Worm (Caenorhabditis elegans) whole organism, midembryonic: ENCODE results near the gene sas-6.

Experiments used
- T22C8.4 ChIP-seq: fragments of 200-800 bp; sonication (Bioruptor generic); IDR thresholded peaks from 2 replicates; pipeline ENCODE4 v1.3.6; 2022; ENCODE audit warnings: missing genetic modification characterization, missing compliant biosample characterization
- cog-1 ChIP-seq: sonication (generic microtip); optimal IDR thresholded peaks from 2 replicates; lab custom pipeline; 2016; ENCODE audit warnings: missing genetic modification characterization, missing compliant biosample characterization
- flt-1 ChIP-seq: fragments of 200-800 bp; sonication (Bioruptor generic); IDR thresholded peaks from 2 replicates; pipeline ENCODE4 v1.3.6; 2022; ENCODE audit warnings: missing genetic modification characterization, missing compliant biosample characterization
- klf-2 ChIP-seq: fragments of 200-800 bp; sonication (Bioruptor generic); conservative IDR thresholded peaks from 2 replicates; pipeline ENCODE4 v1.3.6; 2022; ENCODE audit warnings: missing genetic modification reagents, missing genetic modification characterization, missing compliant biosample characterization
- med-1 ChIP-seq: sonication (generic microtip); optimal IDR thresholded peaks from 2 replicates; lab custom pipeline; 2017; ENCODE audit warnings: missing genetic modification characterization, mild to moderate bottlenecking, missing compliant biosample characterization, antibody characterized with exemption, missing genetic modification reagents; ENCODE audit not compliant: insufficient read depth
- ref-1 ChIP-seq: fragments of 200-800 bp; sonication (Bioruptor generic); conservative IDR thresholded peaks from 2 replicates; pipeline ENCODE4 v1.3.6; 2022; ENCODE audit warnings: missing genetic modification reagents, missing genetic modification characterization, missing compliant biosample characterization
- tab-1 ChIP-seq: fragments of 200-800 bp; sonication (Bioruptor generic); IDR thresholded peaks from 2 replicates; pipeline ENCODE4 v1.3.6; 2022; ENCODE audit warnings: missing genetic modification characterization, missing compliant biosample characterization
- ztf-23 ChIP-seq: fragments of 200-800 bp; sonication (Bioruptor generic); IDR thresholded peaks from 2 replicates; pipeline ENCODE4 v1.3.6; 2022; ENCODE audit warnings: missing genetic modification reagents, missing genetic modification characterization, missing compliant biosample characterization
- ztf-29 ChIP-seq: fragments of 200-800 bp; sonication (Bioruptor generic); IDR thresholded peaks from 2 replicates; pipeline ENCODE4 v1.3.6; 2022; ENCODE audit warnings: missing genetic modification reagents, missing genetic modification characterization, missing compliant biosample characterization

The sas-6 gene

ce11 chrIV:13776115-13776514 is 12.4 kb downstream of the sas-6 start, which contains the start of gene Y45F10D.16:
TSS of gene Y45F10D.16 (plus strand) at chrIV:13776415.
- TF ChIP-seq cog-1 (tag; lab: Kevin White, UChicago) (no peak), tab-1 (GFP tag; lab: Robert Waterston, UW) (no peak), flt-1 (GFP tag; lab: Robert Waterston, UW) (no peak), ztf-29 (GFP tag; lab: Robert Waterston, UW) (no peak), T22C8.4 (GFP tag; lab: Robert Waterston, UW) (no peak), ztf-23 (GFP tag; lab: Robert Waterston, UW) (no peak)

ce11 chrIV:13774578-13774977 is 14.0 kb downstream of the sas-6 start, which contains the start of gene Y45F10D.2:
TSS of gene Y45F10D.2 (minus strand) at chrIV:13774678.
- TF ChIP-seq klf-2 (no peak), ref-1 (GFP tag; lab: Robert Waterston, UW) (no peak), ztf-23 (GFP tag; lab: Robert Waterston, UW) (no peak), cog-1 (tag; lab: Kevin White, UChicago) (no peak), med-1 (no peak), flt-1 (GFP tag; lab: Robert Waterston, UW) (no peak), T22C8.4 (GFP tag; lab: Robert Waterston, UW) (no peak), tab-1 (GFP tag; lab: Robert Waterston, UW) (no peak), ztf-29 (GFP tag; lab: Robert Waterston, UW) (no peak)

- TF ChIP-seq flt-1 (GFP tag; lab: Robert Waterston, UW): no peak
- no peak for TF ChIP-seq klf-2
- TF ChIP-seq ref-1 (GFP tag; lab: Robert Waterston, UW): no peak
- TF ChIP-seq tab-1 (GFP tag; lab: Robert Waterston, UW): no peak
- TF ChIP-seq cog-1 (tag; lab: Kevin White, UChicago): no peak
- no peak for TF ChIP-seq T22C8.4 (GFP tag; lab: Robert Waterston, UW)
- no peak for TF ChIP-seq ztf-29 (GFP tag; lab: Robert Waterston, UW)
- no peak for TF ChIP-seq med-1
- TF ChIP-seq ztf-23 (GFP tag; lab: Robert Waterston, UW): no peak
These were observed 23.8 kb downstream of the sas-6 start for ce11 chrIV:13764708-13765107.

ce11 chrIV:13763449-13763848 is 25.1 kb downstream of the sas-6 start:
- TF ChIP-seq ztf-23 (GFP tag; lab: Robert Waterston, UW): no peak
- TF ChIP-seq ztf-29 (GFP tag; lab: Robert Waterston, UW): no peak
- TF ChIP-seq cog-1 (tag; lab: Kevin White, UChicago): no peak
- TF ChIP-seq tab-1 (GFP tag; lab: Robert Waterston, UW): no peak
- no peak for TF ChIP-seq flt-1 (GFP tag; lab: Robert Waterston, UW)
- no peak for TF ChIP-seq ref-1 (GFP tag; lab: Robert Waterston, UW)

- no peak for TF ChIP-seq med-1
These were observed 32.9 kb downstream of the sas-6 start for ce11 chrIV:13755619-13756018.

- TF ChIP-seq klf-2 (no peak), med-1 (no peak), flt-1 (GFP tag; lab: Robert Waterston, UW) (no peak), ref-1 (GFP tag; lab: Robert Waterston, UW) (no peak), tab-1 (GFP tag; lab: Robert Waterston, UW) (no peak), ztf-23 (GFP tag; lab: Robert Waterston, UW) (no peak), ztf-29 (GFP tag; lab: Robert Waterston, UW) (no peak)
These were observed 38.5 kb downstream of the sas-6 start, which contains the start of gene sorb-1 for ce11 chrIV:13750033-13750432. TSS of gene sorb-1 (plus strand) at chrIV:13750333.

- TF ChIP-seq flt-1 (GFP tag; lab: Robert Waterston, UW): no peak
- TF ChIP-seq tab-1 (GFP tag; lab: Robert Waterston, UW): no peak
- TF ChIP-seq ref-1 (GFP tag; lab: Robert Waterston, UW): no peak
- TF ChIP-seq klf-2: no peak
- TF ChIP-seq ztf-29 (GFP tag; lab: Robert Waterston, UW): no peak
These were observed 39.7 kb downstream of the sas-6 start for ce11 chrIV:13748798-13749197.

- TF ChIP-seq ztf-29 (GFP tag; lab: Robert Waterston, UW) (no peak), cog-1 (tag; lab: Kevin White, UChicago) (no peak), T22C8.4 (GFP tag; lab: Robert Waterston, UW) (no peak), med-1 (no peak), ztf-23 (GFP tag; lab: Robert Waterston, UW) (no peak)
These were observed 43.1 kb downstream of the sas-6 start, which contains the start of gene C47A4.5 for ce11 chrIV:13745409-13745808. TSS of gene C47A4.5 (plus strand) at chrIV:13745709.

- no peak for TF ChIP-seq ref-1 (GFP tag; lab: Robert Waterston, UW)
- TF ChIP-seq flt-1 (GFP tag; lab: Robert Waterston, UW): no peak
- TF ChIP-seq med-1: no peak
These were observed 46.3 kb downstream of the sas-6 start, which contains the start of gene C47A4.3 for ce11 chrIV:13742244-13742643. TSS of gene C47A4.3 (minus strand) at chrIV:13742344.
